Fruit fly (Drosophila melanogaster): ENCODE measurements around the gene CG14435.

Gene CG14435

dm6 chrX:6800726-6801296 is 42.9 kb downstream of the CG14435 start (continued):
- TF ChIP-seq CG9876 (GFP tag; optimal IDR thresholded peaks at IDR 0.05) (no peak), CG2199 (GFP tag; IDR thresholded peaks at IDR 0.05) (peak; percentile 98), wek (GFP tag; optimal IDR thresholded peaks at IDR 0.05) (no peak), tup (GFP tag; optimal IDR thresholded peaks at IDR 0.05) (no peak), CG2129 (GFP tag; IDR thresholded peaks at IDR 0.05; ENCODE audit: partially characterized antibody) (no peak), Asciz (GFP tag; optimal IDR thresholded peaks at IDR 0.05) (no peak), Ets65A (GFP tag) (peak; percentile 45), toy (GFP tag; IDR thresholded peaks at IDR 0.05) (no peak), H2.0 (GFP tag; IDR thresholded peaks at IDR 0.05) (no peak), ro (GFP tag; IDR thresholded peaks at IDR 0.05) (no peak), PHDP (tag; optimal IDR thresholded peaks at IDR 0.05) (peak; percentile 53), CG14965 (GFP tag; optimal IDR thresholded peaks at IDR 0.05; ENCODE audit: borderline replicate concordance) (no peak), vvl (GFP tag; IDR thresholded peaks at IDR 0.05) (peak; percentile 46), NfI (GFP tag; optimal IDR thresholded peaks at IDR 0.05) (peak; percentile 29), Poxn (GFP tag; IDR thresholded peaks at IDR 0.05) (no peak), pb (GFP tag; optimal IDR thresholded peaks at IDR 0.05) (no peak), CG34376 (GFP tag; optimal IDR thresholded peaks at IDR 0.05) (peak; percentile 78), btn (GFP tag; optimal IDR thresholded peaks at IDR 0.05) (no peak), cas (GFP tag; IDR thresholded peaks at IDR 0.05) (0 out of 2 replicates have a peak, but pooled peaks have one; percentile 44), CG7987 (GFP tag; optimal IDR thresholded peaks at IDR 0.05) (no peak), croc (GFP tag; conservative IDR thresholded peaks at IDR 0.05) (no peak; the same call in 2 of the 3 replicates), CG7745 (tag; optimal IDR thresholded peaks at IDR 0.05) (no peak), CG33213 (GFP tag; optimal IDR thresholded peaks at IDR 0.05) (no peak), Bdp1 (GFP tag; optimal IDR thresholded peaks at IDR 0.05) (no peak), eyg (GFP tag; optimal IDR thresholded peaks at IDR 0.05) (no peak), CG5180 (GFP tag; optimal IDR thresholded peaks at IDR 0.05) (peak; percentile 91), hth (optimal IDR thresholded peaks at IDR 0.05) (no peak), CG34422 (GFP tag; IDR thresholded peaks at IDR 0.05) (0 out of 3 replicates have a peak, but pooled peaks have one; percentile 56), ERR (GFP tag; optimal IDR thresholded peaks at IDR 0.05) (no peak), CG6683 (GFP tag; optimal IDR thresholded peaks at IDR 0.05) (peak; percentile 24), fu2 (GFP tag; optimal IDR thresholded peaks at IDR 0.05) (no peak), YL-1 (GFP tag; optimal IDR thresholded peaks at IDR 0.05) (no peak), CG31441 (GFP tag; IDR thresholded peaks at IDR 0.05) (peak; percentile 51; the same call in 1 of the 2 replicates), CG2678 (tag; optimal IDR thresholded peaks at IDR 0.05) (peak; percentile 54), NK7.1 (GFP tag; optimal IDR thresholded peaks at IDR 0.05) (no peak), gt (GFP tag; IDR thresholded peaks at IDR 0.05) (no peak), Dbx (GFP tag; IDR thresholded peaks at IDR 0.05) (peak; percentile 45; the same call in 1 of the 3 replicates), odd (GFP tag; optimal IDR thresholded peaks at IDR 0.05) (peak; percentile 43), prd (optimal IDR thresholded peaks at IDR 0.05) (no peak), prd (GFP tag; IDR thresholded peaks at IDR 0.05) (peak; percentile 52; the same call in 2 of the 3 replicates), Trl (optimal IDR thresholded peaks at IDR 0.05) (peak; percentile 22 to 53), Trl (GFP tag; optimal IDR thresholded peaks at IDR 0.05) (no peak), ato (GFP tag; IDR thresholded peaks at IDR 0.05; ENCODE audit: partially characterized antibody) (no peak), sisA (GFP tag; IDR thresholded peaks at IDR 0.05) (peak; percentile 32), kay (GFP tag; optimal IDR thresholded peaks at IDR 0.05) (peak; percentile 6), danr (GFP tag; IDR thresholded peaks at IDR 0.05) (no peak), lmd (GFP tag; IDR thresholded peaks at IDR 0.05) (peak; percentile 30; the same call in 1 of the 2 replicates), abd-A (tag; optimal IDR thresholded peaks at IDR 0.05) (peak; percentile 28), CG7839 (tag; optimal IDR thresholded peaks at IDR 0.05) (peak; percentile 51), CG17385 (GFP tag; optimal IDR thresholded peaks at IDR 0.05) (no peak), CG12942 (GFP tag; optimal IDR thresholded peaks at IDR 0.05) (no peak), z (GFP tag; IDR thresholded peaks at IDR 0.05) (peak; percentile 67; the same call in 2 of the 3 replicates)

Data from whole organism, embryonic.